Worm (Caenorhabditis elegans) whole organism, mixed stage, embryonic: Measurements from ENCODE around the gene srz-74.

Experiments
- blmp-1 ChIP-seq: fragments of 150-350 bp; optimal IDR thresholded peaks from 2 replicates; lab custom pipeline; 2014; ENCODE audit warnings: missing biosample characterization, missing genetic modification characterization
- elt-1 ChIP-seq: sonication (generic microtip); optimal IDR thresholded peaks from 2 replicates; lab custom pipeline; 2017; ENCODE audit warnings: missing genetic modification characterization, mild to moderate bottlenecking, missing compliant biosample characterization, antibody characterized with exemption, moderate library complexity, borderline replicate concordance; ENCODE audit not compliant: insufficient read depth
- lin-32 ChIP-seq: fragments of 200-800 bp; sonication (Bioruptor generic); optimal IDR thresholded peaks from 2 replicates; lab custom pipeline; 2018; ENCODE audit warnings: mild to moderate bottlenecking, missing genetic modification characterization, missing compliant biosample characterization
- lsy-2 ChIP-seq: fragments of 150-350 bp; optimal IDR thresholded peaks from 2 replicates; lab custom pipeline; 2014; ENCODE audit warnings: missing biosample characterization, missing genetic modification characterization
- mep-1 ChIP-seq: fragments of 150-350 bp; optimal IDR thresholded peaks from 2 replicates; lab custom pipeline; 2017; ENCODE audit warnings: missing biosample characterization, missing genetic modification reagents, missing genetic modification characterization, inconsistent platforms
- nhr-237 ChIP-seq: fragments of 150-350 bp; optimal IDR thresholded peaks from 2 replicates; lab custom pipeline; 2014; ENCODE audit warnings: missing biosample characterization, missing genetic modification characterization
- nhr-28 ChIP-seq: fragments of 150-350 bp; optimal IDR thresholded peaks from 2 replicates; lab custom pipeline; 2014; ENCODE audit warnings: missing biosample characterization, missing genetic modification characterization
- sem-2 ChIP-seq: fragments of 200-800 bp; sonication (Bioruptor generic); optimal IDR thresholded peaks from 2 replicates; lab custom pipeline; 2018; ENCODE audit warnings: mild to moderate bottlenecking, missing genetic modification characterization, missing compliant biosample characterization
- unc-120 ChIP-seq: sonication (generic microtip); optimal IDR thresholded peaks from 2 replicates; lab custom pipeline; 2017; ENCODE audit warnings: missing genetic modification characterization, missing compliant biosample characterization; ENCODE audit not compliant: poor library complexity, severe bottlenecking
- unc-39 ChIP-seq: fragments of 150-350 bp; optimal IDR thresholded peaks from 2 replicates; lab custom pipeline; 2014; ENCODE audit warnings: missing biosample characterization, missing genetic modification characterization
- unc-62 ChIP-seq: fragments of 150-350 bp; optimal IDR thresholded peaks from 2 replicates; lab custom pipeline; 2014; ENCODE audit warnings: missing biosample characterization, missing genetic modification reagents, missing genetic modification characterization
- ztf-11 ChIP-seq: fragments of 150-350 bp; optimal IDR thresholded peaks from 2 replicates; lab custom pipeline; 2014; ENCODE audit warnings: missing biosample characterization, missing genetic modification characterization

DNA sequence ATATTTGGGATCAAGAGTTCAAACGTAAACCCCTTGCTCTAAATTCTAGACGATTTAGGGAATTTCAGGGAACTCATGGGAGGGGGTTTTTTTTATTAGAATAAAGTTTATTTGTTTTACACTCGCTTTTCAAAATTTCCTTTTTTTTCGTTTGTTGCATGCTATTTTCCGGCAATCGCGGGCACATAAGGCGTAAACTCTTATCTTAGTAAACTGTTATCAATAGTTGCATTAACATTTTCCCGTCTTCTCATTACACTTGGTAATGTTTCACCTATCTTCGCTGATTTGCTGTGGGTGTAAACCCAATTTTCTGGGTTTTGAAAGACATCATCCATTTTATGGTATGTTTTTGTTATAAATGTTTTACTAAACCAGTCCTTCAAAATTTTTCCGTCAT is 35.4 kb upstream of the srz-74 start:
- TF ChIP-seq mep-1 (no peak), nhr-237 (no peak), lsy-2 (tag; lab: Kevin White, UChicago) (no peak), unc-62 (no peak), nhr-28 (tag; lab: Kevin White, UChicago) (no peak), elt-1 (tag; lab: Kevin White, UChicago) (no peak), blmp-1 (no peak), sem-2 (GFP tag; lab: Kevin White, UChicago) (no peak), unc-120 (tag; lab: Kevin White, UChicago) (no peak), lin-32 (GFP tag; lab: Kevin White, UChicago) (no peak), ztf-11 (tag; lab: Kevin White, UChicago) (no peak), unc-39 (no peak)
